Worm (Caenorhabditis elegans): ENCODE measurements around the gene glt-5.

Gene glt-5

ce11 chrII:9679842-9680241 lies 28.8 kb downstream of the glt-5 start:
- TF ChIP-seq fkh-10 (GFP tag; optimal IDR thresholded peaks at IDR 0.05) (no peak), madf-2 (tag; optimal IDR thresholded peaks at IDR 0.05) (no peak), ceh-45 (GFP tag; IDR thresholded peaks at IDR 0.05) (no peak), eyg-1 (tag; optimal IDR thresholded peaks at IDR 0.05) (no peak), sox-2 (GFP tag; IDR thresholded peaks at IDR 0.05) (no peak), pqm-1 (tag; optimal IDR thresholded peaks at IDR 0.05) (no peak), zip-5 (tag; optimal IDR thresholded peaks at IDR 0.05) (no peak), hlh-8 (tag; optimal IDR thresholded peaks at IDR 0.05) (no peak), hlh-6 (tag; optimal IDR thresholded peaks at IDR 0.05) (no peak), syd-9 (tag; optimal IDR thresholded peaks at IDR 0.05) (no peak), pha-4 (tag; optimal IDR thresholded peaks at IDR 0.05) (no peak), ceh-19 (GFP tag; optimal IDR thresholded peaks at IDR 0.05) (no peak)

ce11 chrII:9677470-9677869 lies 31.2 kb downstream of the glt-5 start:
- TF ChIP-seq ceh-30 (tag; optimal IDR thresholded peaks at IDR 0.05) (no peak), C38D4.7 (GFP tag; optimal IDR thresholded peaks at IDR 0.05) (no peak), tbx-7 (tag; optimal IDR thresholded peaks at IDR 0.05) (no peak), rnt-1 (tag; optimal IDR thresholded peaks at IDR 0.05) (no peak), dve-1 (tag; optimal IDR thresholded peaks at IDR 0.05) (no peak), sdc-2 (tag; optimal IDR thresholded peaks at IDR 0.05) (no peak), unc-3 (GFP tag; conservative IDR thresholded peaks at IDR 0.05) (no peak), unc-3 (tag; optimal IDR thresholded peaks at IDR 0.05) (no peak), fkh-10 (GFP tag; optimal IDR thresholded peaks at IDR 0.05) (no peak), ceh-24 (tag; optimal IDR thresholded peaks at IDR 0.05) (no peak), ceh-48 (tag; optimal IDR thresholded peaks at IDR 0.05) (no peak), gmeb-2 (tag; optimal IDR thresholded peaks at IDR 0.05) (no peak), lim-6 (tag; optimal IDR thresholded peaks at IDR 0.05) (no peak), ahr-1 (tag; optimal IDR thresholded peaks at IDR 0.05) (no peak), ceh-14 (tag; optimal IDR thresholded peaks at IDR 0.05) (no peak)

DNA sequence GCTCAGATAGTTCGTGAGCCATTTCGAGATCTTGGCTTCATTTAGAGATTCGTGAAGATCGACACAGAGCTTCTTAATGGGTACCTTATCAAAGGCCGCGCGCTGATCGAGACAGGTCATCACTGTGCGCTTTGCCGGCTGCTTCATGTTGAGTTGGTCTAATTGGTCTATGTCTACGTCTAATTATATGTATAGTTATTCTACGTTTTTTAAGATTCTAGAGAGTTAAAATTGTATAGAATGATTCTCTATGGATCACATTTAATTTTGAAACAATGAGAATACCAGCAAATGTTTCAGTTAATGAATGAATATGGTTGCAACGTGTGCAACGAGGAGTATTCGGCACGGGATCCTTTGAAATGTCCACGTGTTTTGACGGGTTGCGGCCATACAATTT lies 34.0 kb downstream of the glt-5 start, which contains the start of gene arc-1:
arc-1 (plus strand) TSS at position 301 of the 400 bp plus-strand sequence.
- TF ChIP-seq dmd-4 (tag; optimal IDR thresholded peaks at IDR 0.05; ENCODE audit: borderline replicate concordance): no peak
- no peak for TF ChIP-seq elt-4 (tag; optimal IDR thresholded peaks at IDR 0.05)
- TF ChIP-seq sox-2 (GFP tag; IDR thresholded peaks at IDR 0.05): no peak
- TF ChIP-seq odd-2 (tag; optimal IDR thresholded peaks at IDR 0.05): no peak
- TF ChIP-seq hlh-13 (GFP tag; optimal IDR thresholded peaks at IDR 0.05): no peak
- no peak for TF ChIP-seq npax-4 (tag; optimal IDR thresholded peaks at IDR 0.05)
- TF ChIP-seq ttx-3 (tag; optimal IDR thresholded peaks at IDR 0.05): no peak
- TF ChIP-seq unc-55 (GFP tag; optimal IDR thresholded peaks at IDR 0.05): no peak
- no peak for TF ChIP-seq K09A11.1 (tag; optimal IDR thresholded peaks at IDR 0.05; ENCODE audit: insufficient read depth)
- TF ChIP-seq ceh-30 (tag; optimal IDR thresholded peaks at IDR 0.05): no peak
- no peak for TF ChIP-seq fkh-10 (GFP tag; optimal IDR thresholded peaks at IDR 0.05)
- TF ChIP-seq C38D4.7 (GFP tag; optimal IDR thresholded peaks at IDR 0.05): no peak
- TF ChIP-seq nhr-232 (tag; optimal IDR thresholded peaks at IDR 0.05): no peak
- TF ChIP-seq hlh-30 (tag; optimal IDR thresholded peaks at IDR 0.05; ENCODE audit: insufficient read depth): no peak
- no peak for TF ChIP-seq sox-4 (tag; optimal IDR thresholded peaks at IDR 0.05)

DNA sequence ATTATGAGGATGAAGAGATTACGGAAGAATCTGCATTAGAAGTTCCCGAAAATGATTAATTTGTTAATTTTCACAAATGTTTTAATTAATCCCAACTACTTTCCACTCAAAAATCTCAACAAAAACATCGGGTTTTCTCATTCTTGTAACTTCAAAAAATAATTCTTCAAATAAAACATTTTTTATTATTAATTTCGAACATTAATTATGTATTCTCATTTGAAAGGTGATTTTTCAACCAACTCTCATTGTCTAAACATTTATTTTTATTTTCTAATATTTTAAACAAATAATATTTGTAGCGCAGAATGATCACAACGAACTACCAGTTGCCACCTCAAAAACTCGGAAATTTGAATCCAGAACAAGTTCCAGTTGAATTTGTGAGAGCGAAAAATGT lies 37.4 kb downstream of the glt-5 start, which contains the start of gene ZK1320.7:
ZK1320.7 (plus strand) TSS at position 301 of the 400 bp plus-strand sequence.
- no peak for TF ChIP-seq ama-1 (optimal IDR thresholded peaks at IDR 0.05)
- TF ChIP-seq F13H6.1 (tag; optimal IDR thresholded peaks at IDR 0.05): no peak
- no peak for TF ChIP-seq Y22D7AL.16 (tag; optimal IDR thresholded peaks at IDR 0.05)
- no peak for TF ChIP-seq fkh-6 (tag; optimal IDR thresholded peaks at IDR 0.05)
- TF ChIP-seq pat-9 (tag; optimal IDR thresholded peaks at IDR 0.05): no peak
- TF ChIP-seq ceh-48 (tag; optimal IDR thresholded peaks at IDR 0.05): no peak
- TF ChIP-seq ceh-18 (tag; optimal IDR thresholded peaks at IDR 0.05): no peak
- no peak for TF ChIP-seq dve-1 (tag; optimal IDR thresholded peaks at IDR 0.05)
